Worm (Caenorhabditis elegans) whole organism, young adult: ENCODE data around the gene Y48A6B.8.

Source experiments
- B0035.1 ChIP-seq: sonication (generic microtip); optimal IDR thresholded peaks from 2 replicates; lab custom pipeline; 2016; ENCODE audit warnings: missing genetic modification characterization, mild to moderate bottlenecking, missing compliant biosample characterization, missing genotype, missing genetic modification reagents
- B0261.1 ChIP-seq: sonication (generic microtip); optimal IDR thresholded peaks from 2 replicates; lab custom pipeline; 2016; ENCODE audit warnings: mild to moderate bottlenecking, missing genetic modification characterization, moderate library complexity, missing compliant biosample characterization
- D2030.7 ChIP-seq: fragments of 200-800 bp; sonication (Bioruptor generic); IDR thresholded peaks from 2 replicates; pipeline ENCODE4 v1.3.6; 2022; ENCODE audit warnings: missing genetic modification reagents, missing genetic modification characterization, missing compliant biosample characterization
- F33H1.4 ChIP-seq: fragments of 200-800 bp; sonication (Bioruptor generic); IDR thresholded peaks from 2 replicates; pipeline ENCODE4 v1.3.6; 2022; ENCODE audit warnings: missing genetic modification reagents, missing genetic modification characterization, missing compliant biosample characterization
- F39B2.1 ChIP-seq: fragments of 200-800 bp; sonication (Bioruptor generic); IDR thresholded peaks from 2 replicates; pipeline ENCODE4 v1.3.6; 2022; ENCODE audit warnings: missing genetic modification reagents, missing genetic modification characterization, missing compliant biosample characterization
- F52B5.7 ChIP-seq: sonication (generic microtip); optimal IDR thresholded peaks from 2 replicates; lab custom pipeline; 2016; ENCODE audit warnings: mild to moderate bottlenecking, missing genetic modification characterization, missing compliant biosample characterization
- Y79H2A.3 ChIP-seq: fragments of 200-800 bp; sonication (Bioruptor generic); conservative IDR thresholded peaks from 2 replicates; pipeline ENCODE4 v1.3.6; 2022; ENCODE audit warnings: missing genetic modification reagents, missing genetic modification characterization, missing compliant biosample characterization
- ama-1 ChIP-seq, 3 experiments: fragments of 150-350 bp in 1 of 3; sonication (generic microtip) in 2 of 3; optimal IDR thresholded peaks; 2 replicates each; lab custom pipeline; 2014 to 2018; ENCODE audit warnings: missing biosample characterization in 2 of 3, missing genetic modification characterization in 2 of 3, missing genetic modification reagents in 2 of 3
- athp-1 ChIP-seq: sonication (generic microtip); optimal IDR thresholded peaks from 2 replicates; lab custom pipeline; 2017; ENCODE audit warnings: mild to moderate bottlenecking, missing genetic modification characterization, missing compliant biosample characterization
- bed-2 ChIP-seq: fragments of 200-800 bp; sonication (Bioruptor generic); IDR thresholded peaks from 2 replicates; pipeline ENCODE4 v1.3.6; 2022; ENCODE audit warnings: missing genetic modification reagents, missing genetic modification characterization, missing compliant biosample characterization
- cebp-1 ChIP-seq, 2 experiments: fragments of 200-800 bp in 1 of 2; sonication (Bioruptor generic) in 1 of 2; sonication (generic microtip) in 1 of 2; IDR thresholded peaks in 1 of 2; optimal IDR thresholded peaks in 1 of 2; 2 replicates each; pipeline versions ENCODE4 v1.3.6 to Lab custom; 2017 to 2022; ENCODE audit warnings: missing compliant biosample characterization in 2 of 2, missing genetic modification characterization in 2 of 2, mild to moderate bottlenecking in 1 of 2, missing genetic modification reagents in 1 of 2, moderate library complexity in 1 of 2
- cebp-2 ChIP-seq: fragments of 200-800 bp; sonication (Bioruptor generic); IDR thresholded peaks from 2 replicates; pipeline ENCODE4 v1.3.6; 2022; ENCODE audit warnings: missing genetic modification characterization, missing compliant biosample characterization
- ceh-58 ChIP-seq: fragments of 200-800 bp; sonication (Bioruptor generic); IDR thresholded peaks from 2 replicates; pipeline ENCODE4 v1.3.6; 2022; ENCODE audit warnings: missing genetic modification characterization, missing compliant biosample characterization
- dpff-1 ChIP-seq: sonication (generic microtip); optimal IDR thresholded peaks from 2 replicates; lab custom pipeline; 2017; ENCODE audit warnings: mild to moderate bottlenecking, missing genetic modification characterization, missing compliant biosample characterization
- egrh-3 ChIP-seq: fragments of 200-800 bp; sonication (Bioruptor generic); IDR thresholded peaks from 2 replicates; pipeline ENCODE4 v1.3.6; 2022; ENCODE audit warnings: missing genetic modification reagents, missing genetic modification characterization, missing compliant biosample characterization
- ekl-4 ChIP-seq: fragments of 200-800 bp; sonication (Bioruptor generic); IDR thresholded peaks from 2 replicates; pipeline ENCODE4 v1.3.6; 2022; ENCODE audit warnings: missing genetic modification reagents, missing genetic modification characterization, missing compliant biosample characterization
- gei-17 ChIP-seq: fragments of 200-800 bp; sonication (Bioruptor generic); optimal IDR thresholded peaks from 2 replicates; lab custom pipeline; 2018; ENCODE audit warnings: mild to moderate bottlenecking, missing genetic modification characterization, missing compliant biosample characterization
- him-1 ChIP-seq: sonication (generic microtip); optimal IDR thresholded peaks from 2 replicates; lab custom pipeline; 2016; ENCODE audit warnings: missing genotype, missing genetic modification reagents, missing genetic modification characterization, missing compliant biosample characterization
- hmg-20 ChIP-seq: fragments of 200-800 bp; sonication (Bioruptor generic); IDR thresholded peaks from 2 replicates; pipeline ENCODE4 v1.3.6; 2022; ENCODE audit warnings: missing genetic modification reagents, missing genetic modification characterization, missing compliant biosample characterization
- hsf-1 ChIP-seq: fragments of 200-800 bp; sonication (Bioruptor generic); IDR thresholded peaks from 2 replicates; pipeline ENCODE4 v1.3.6; 2022; ENCODE audit warnings: missing genetic modification reagents, missing genetic modification characterization, missing compliant biosample characterization
- let-607 ChIP-seq, 2 experiments: fragments of 200-800 bp in 1 of 2; sonication (Bioruptor generic) in 1 of 2; sonication (generic microtip) in 1 of 2; optimal IDR thresholded peaks; 2 replicates each; lab custom pipeline; 2016 to 2018; ENCODE audit warnings: mild to moderate bottlenecking in 2 of 2, missing compliant biosample characterization in 2 of 2, missing genetic modification characterization in 2 of 2, moderate library complexity in 2 of 2, missing genotype in 1 of 2
- lin-54 ChIP-seq: fragments of 200-800 bp; sonication (Bioruptor generic); optimal IDR thresholded peaks from 2 replicates; lab custom pipeline; 2018; ENCODE audit warnings: mild to moderate bottlenecking, missing genetic modification characterization, missing compliant biosample characterization
- lsl-1 ChIP-seq: fragments of 200-800 bp; sonication (Bioruptor generic); optimal IDR thresholded peaks from 2 replicates; lab custom pipeline; 2018; ENCODE audit warnings: mild to moderate bottlenecking, missing genetic modification characterization, moderate library complexity, missing compliant biosample characterization
- madf-3 ChIP-seq: fragments of 200-800 bp; sonication (Bioruptor generic); IDR thresholded peaks from 2 replicates; pipeline ENCODE4 v1.3.6; 2022; ENCODE audit warnings: missing genetic modification reagents, missing genetic modification characterization, missing compliant biosample characterization
- madf-6 ChIP-seq: fragments of 200-800 bp; sonication (Bioruptor generic); IDR thresholded peaks from 2 replicates; pipeline ENCODE4 v1.3.6; 2022; ENCODE audit warnings: missing genetic modification reagents, missing genetic modification characterization, missing compliant biosample characterization
- mcd-1 ChIP-seq: fragments of 200-800 bp; sonication (Bioruptor generic); IDR thresholded peaks from 2 replicates; pipeline ENCODE4 v1.3.6; 2022; ENCODE audit warnings: missing genetic modification reagents, missing genetic modification characterization, missing compliant biosample characterization
- mel-28 ChIP-seq: sonication (generic microtip); optimal IDR thresholded peaks from 2 replicates; lab custom pipeline; 2016; ENCODE audit warnings: borderline replicate concordance, mild to moderate bottlenecking, missing genetic modification characterization, missing compliant biosample characterization
- nfya-2 ChIP-seq: fragments of 200-800 bp; sonication (Bioruptor generic); IDR thresholded peaks from 2 replicates; pipeline ENCODE4 v1.3.6; 2022; ENCODE audit warnings: missing genetic modification reagents, missing genetic modification characterization, missing compliant biosample characterization
- nfyb-1 ChIP-seq: fragments of 200-800 bp; sonication (Bioruptor generic); IDR thresholded peaks from 2 replicates; pipeline ENCODE4 v1.3.6; 2022; ENCODE audit warnings: missing genetic modification reagents, missing genetic modification characterization, missing compliant biosample characterization
- nhr-80 ChIP-seq: sonication (generic microtip); optimal IDR thresholded peaks from 2 replicates; lab custom pipeline; 2016; ENCODE audit warnings: missing genetic modification characterization, missing compliant biosample characterization
- pha-4 ChIP-seq: fragments of 150-350 bp; sonication (generic microtip); optimal IDR thresholded peaks from 2 replicates; lab custom pipeline; 2014; ENCODE audit warnings: missing biosample characterization, missing genetic modification reagents, missing genetic modification characterization
- repo-1 ChIP-seq: sonication (generic microtip); optimal IDR thresholded peaks from 2 replicates; lab custom pipeline; 2017; ENCODE audit warnings: mild to moderate bottlenecking, missing genetic modification characterization, missing compliant biosample characterization
- sea-2 ChIP-seq: fragments of 200-800 bp; sonication (Bioruptor generic); IDR thresholded peaks from 2 replicates; pipeline ENCODE4 v1.3.6; 2022; ENCODE audit warnings: missing genetic modification characterization, missing compliant biosample characterization
- snpc-1.1 ChIP-seq: sonication (generic microtip); optimal IDR thresholded peaks from 2 replicates; lab custom pipeline; 2017; ENCODE audit warnings: missing genetic modification characterization, mild to moderate bottlenecking, missing compliant biosample characterization, antibody characterized with exemption, moderate library complexity, missing genotype, missing genetic modification reagents; ENCODE audit not compliant: insufficient read depth
- snpc-1.3 ChIP-seq: sonication (generic microtip); optimal IDR thresholded peaks from 2 replicates; lab custom pipeline; 2017; ENCODE audit warnings: missing genetic modification characterization, mild to moderate bottlenecking, missing compliant biosample characterization, antibody characterized with exemption, moderate library complexity, missing genotype, missing genetic modification reagents; ENCODE audit not compliant: insufficient read depth
- sptf-2 ChIP-seq: fragments of 200-800 bp; sonication (Bioruptor generic); optimal IDR thresholded peaks from 2 replicates; lab custom pipeline; 2018; ENCODE audit warnings: mild to moderate bottlenecking, missing genetic modification characterization, missing compliant biosample characterization
- tlf-1 ChIP-seq: fragments of 200-800 bp; sonication (Bioruptor generic); optimal IDR thresholded peaks from 2 replicates; lab custom pipeline; 2018; ENCODE audit warnings: mild to moderate bottlenecking, missing genetic modification characterization, missing compliant biosample characterization
- unc-62 ChIP-seq: fragments of 150-350 bp; optimal IDR thresholded peaks from 2 replicates; lab custom pipeline; 2014; ENCODE audit warnings: missing biosample characterization, missing genetic modification reagents, missing genetic modification characterization
- zfh-2 ChIP-seq: fragments of 200-800 bp; sonication (Bioruptor generic); conservative IDR thresholded peaks from 2 replicates; pipeline ENCODE4 v1.3.6; 2022; ENCODE audit warnings: missing genetic modification reagents, missing genetic modification characterization, missing compliant biosample characterization
- ztf-22 ChIP-seq: fragments of 200-800 bp; sonication (Bioruptor generic); optimal IDR thresholded peaks from 2 replicates; lab custom pipeline; 2018; ENCODE audit warnings: mild to moderate bottlenecking, missing genetic modification characterization, moderate library complexity, missing compliant biosample characterization

Gene Y48A6B.8

DNA sequence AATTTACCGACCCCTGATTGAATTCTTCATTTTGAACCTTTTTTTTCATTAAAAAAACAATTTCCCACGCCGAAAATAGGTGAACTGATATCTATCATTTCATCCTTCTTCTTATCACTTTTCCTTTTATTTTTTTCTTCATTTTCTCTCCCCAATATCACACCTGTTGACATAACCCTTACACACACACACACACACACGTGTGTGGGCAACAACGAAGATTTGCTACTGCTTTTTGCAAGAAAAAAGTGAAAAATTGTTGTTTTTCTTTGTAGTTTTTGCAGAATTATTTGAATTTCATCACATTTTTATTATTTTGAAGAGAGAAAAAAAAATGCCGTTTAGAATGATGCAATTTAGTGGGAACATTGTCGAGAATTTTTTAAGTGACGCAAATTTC lies 11.4 kb upstream of the Y48A6B.8 start:
- TF ChIP-seq ztf-22 (GFP tag; lab: Kevin White, UChicago), result no peak
- TF ChIP-seq nhr-80 (tag; lab: Kevin White, UChicago), result peak; percentile 29
- TF ChIP-seq B0261.1, result no peak
- TF ChIP-seq unc-62 (GFP tag; lab: Kevin White, UChicago), result no peak
- TF ChIP-seq, all 124 proteins: peak for 1

DNA sequence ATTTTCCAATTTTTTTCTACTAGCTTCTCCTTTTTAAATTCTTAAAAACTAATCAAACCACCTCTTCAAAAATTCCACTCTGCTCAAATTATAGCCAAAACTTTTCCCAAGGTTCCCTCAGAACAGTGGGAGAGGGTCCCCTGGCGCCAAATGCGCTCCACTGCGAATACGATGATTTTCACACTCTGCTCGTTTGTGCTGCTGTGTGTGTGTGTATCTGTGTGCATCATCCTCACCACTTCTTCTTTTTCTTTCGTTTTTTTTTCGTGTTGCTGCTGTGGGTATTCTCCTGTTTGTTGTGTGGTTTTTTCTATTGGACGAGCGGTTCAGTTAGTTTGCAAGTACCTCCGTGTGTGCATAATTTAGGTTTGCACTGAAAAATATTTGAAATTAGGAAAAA lies 10.0 kb upstream of the Y48A6B.8 start:
- TF ChIP-seq nfya-2 (GFP tag; lab: Robert Waterston, UW) (no peak), zfh-2 (GFP tag; lab: Robert Waterston, UW) (0 out of 2 replicates have a peak, but pooled peaks have one; percentile 23), mcd-1 (GFP tag; lab: Robert Waterston, UW) (0 out of 2 replicates have a peak, but pooled peaks have one; percentile 10), Y79H2A.3 (no peak)
- TF ChIP-seq, all 124 proteins: peak for 2

DNA sequence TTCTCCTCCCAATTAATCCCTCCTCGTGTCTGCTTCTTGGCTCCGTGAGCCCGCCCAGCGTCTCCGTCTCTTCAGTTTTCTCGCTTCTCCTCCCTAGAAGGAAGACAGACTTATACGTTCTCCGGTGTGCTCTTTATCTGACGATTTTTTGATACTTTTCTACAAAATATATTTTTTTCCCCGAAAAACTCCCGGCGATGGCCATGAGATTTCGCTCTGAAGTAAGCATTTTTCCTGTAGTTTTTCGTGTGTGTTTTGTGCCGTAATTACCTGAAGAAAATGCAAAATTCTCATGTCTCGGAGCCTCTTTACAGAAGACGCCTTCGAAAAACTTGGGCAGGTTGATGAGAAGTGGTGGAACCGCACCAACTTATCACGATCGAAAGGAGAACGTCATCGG lies 7.4 kb upstream of the Y48A6B.8 start, which contains the start of gene spat-2:
spat-2 (plus strand) TSS at position 301 of the 400 bp plus-strand sequence.
- TF ChIP-seq ekl-4 (GFP tag; lab: Robert Waterston, UW), result no peak
- no peak for TF ChIP-seq pha-4 (tag; lab: Kevin White, UChicago)
- TF ChIP-seq hmg-20 (GFP tag; lab: Robert Waterston, UW), result no peak
- no peak for TF ChIP-seq dpff-1 (tag; lab: Kevin White, UChicago)
- no peak for TF ChIP-seq madf-6
- TF ChIP-seq ztf-22 (GFP tag; lab: Kevin White, UChicago), result no peak
- no peak for TF ChIP-seq snpc-1.3 (tag; lab: Kevin White, UChicago)
- TF ChIP-seq sptf-2, result no peak
- no peak for TF ChIP-seq athp-1 (tag; lab: Kevin White, UChicago)
- TF ChIP-seq ceh-58, result no peak
- TF ChIP-seq F39B2.1, result no peak
- TF ChIP-seq mcd-1 (GFP tag; lab: Robert Waterston, UW), result no peak
- no peak for TF ChIP-seq mel-28 (tag; lab: Kevin White, UChicago)
- TF ChIP-seq nfyb-1 (GFP tag; lab: Robert Waterston, UW), result no peak
- no peak for TF ChIP-seq zfh-2 (GFP tag; lab: Robert Waterston, UW)

DNA sequence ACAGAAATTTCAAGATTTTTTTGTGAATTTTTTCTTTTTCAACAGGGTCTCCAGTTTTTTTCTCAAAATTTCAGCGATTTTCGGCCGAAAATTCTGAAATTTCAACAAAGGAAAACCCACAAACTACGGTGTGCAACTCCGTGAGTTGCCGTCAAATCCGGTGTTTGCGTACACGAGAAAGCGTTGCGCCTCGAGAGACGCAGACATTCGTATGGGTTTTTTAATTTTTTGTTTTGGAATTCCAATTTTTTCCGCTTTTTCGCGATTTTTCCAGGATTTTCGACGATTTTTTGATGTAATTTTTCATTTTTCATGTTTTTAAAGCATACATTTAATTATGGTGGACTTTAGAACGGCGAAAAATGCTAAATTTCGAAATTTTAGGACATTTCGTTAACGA lies 6.9 kb upstream of the Y48A6B.8 start:
- TF ChIP-seq B0035.1 (tag; lab: Kevin White, UChicago) (no peak), mel-28 (tag; lab: Kevin White, UChicago) (no peak), dpff-1 (tag; lab: Kevin White, UChicago) (no peak), ama-1 (optimal IDR thresholded peaks at IDR 0.05; lab: Kevin White, UChicago) (no peak), ama-1 (GFP tag; optimal IDR thresholded peaks at IDR 0.05; lab: Kevin White, UChicago) (no peak), lsl-1 (GFP tag; lab: Kevin White, UChicago) (peak; percentile 89), cebp-1 (GFP tag; IDR thresholded peaks at IDR 0.05; lab: Robert Waterston, UW) (0 out of 2 replicates have a peak, but pooled peaks have one; percentile 26), cebp-1 (tag; optimal IDR thresholded peaks at IDR 0.05; lab: Kevin White, UChicago) (peak; percentile 69), him-1 (tag; lab: Kevin White, UChicago) (peak; percentile 36), madf-3 (GFP tag; lab: Robert Waterston, UW) (0 out of 2 replicates have a peak, but pooled peaks have one; percentile 52), F39B2.1 (no peak), tlf-1 (GFP tag; lab: Kevin White, UChicago) (peak; percentile 61), lin-54 (GFP tag; lab: Kevin White, UChicago) (peak; percentile 87), bed-2 (GFP tag; lab: Robert Waterston, UW) (no peak), ekl-4 (GFP tag; lab: Robert Waterston, UW) (no peak; the same call in 1 of the 2 replicates), repo-1 (tag; lab: Kevin White, UChicago) (no peak), snpc-1.1 (tag; lab: Kevin White, UChicago) (peak; percentile 83), hsf-1 (peak; percentile 64; the same call in 1 of the 2 replicates), sea-2 (GFP tag; lab: Robert Waterston, UW) (no peak), F52B5.7 (tag; lab: Kevin White, UChicago) (no peak), cebp-2 (GFP tag; lab: Robert Waterston, UW) (no peak), gei-17 (GFP tag; lab: Kevin White, UChicago) (no peak), snpc-1.3 (tag; lab: Kevin White, UChicago) (peak; percentile 91), egrh-3 (no peak), let-607 (tag; optimal IDR thresholded peaks at IDR 0.05; lab: Kevin White, UChicago) (no peak), F33H1.4 (GFP tag; lab: Robert Waterston, UW) (peak; percentile 71), D2030.7 (GFP tag; lab: Robert Waterston, UW) (peak; percentile 88), hmg-20 (GFP tag; lab: Robert Waterston, UW) (0 out of 2 replicates have a peak, but pooled peaks have one; percentile 20)
